Fruit fly (Drosophila melanogaster) whole organism, adult: ENCODE data around the gene Vps45.

Experiments used
- CG11617 ChIP-seq: fragments of 200-800 bp; sonication (Bioruptor generic); optimal IDR thresholded peaks from 2 replicates; lab custom pipeline; 2017; ENCODE audit warnings: mild to moderate bottlenecking, missing biosample characterization, missing genetic modification reagents, missing genetic modification characterization
- CG12768 ChIP-seq: fragments of 200-800 bp; sonication (Bioruptor generic); optimal IDR thresholded peaks from 2 replicates; lab custom pipeline; 2017; ENCODE audit warnings: missing biosample characterization, missing genetic modification characterization, mild to moderate bottlenecking, moderate library complexity, missing genetic modification reagents
- CG14711 ChIP-seq: fragments of 200-800 bp; sonication (Bioruptor generic); optimal IDR thresholded peaks from 2 replicates; lab custom pipeline; 2018; ENCODE audit warnings: missing biosample characterization, mild to moderate bottlenecking, missing genetic modification characterization, moderate library complexity
- CG1620 ChIP-seq: fragments of 200-800 bp; sonication (Bioruptor generic); optimal IDR thresholded peaks from 2 replicates; lab custom pipeline; 2016; ENCODE audit warnings: missing biosample characterization, missing genetic modification characterization
- CG33017 ChIP-seq: fragments of 200-800 bp; sonication (Bioruptor generic); optimal IDR thresholded peaks from 2 replicates; lab custom pipeline; 2018; ENCODE audit warnings: missing biosample characterization, mild to moderate bottlenecking, missing genetic modification characterization, moderate library complexity
- CG5204 ChIP-seq: fragments of 200-800 bp; sonication (Bioruptor generic); optimal IDR thresholded peaks from 2 replicates; lab custom pipeline; 2016; ENCODE audit warnings: missing biosample characterization, missing genetic modification characterization
- CG7045 ChIP-seq: fragments of 200-800 bp; sonication (Bioruptor generic); optimal IDR thresholded peaks from 2 replicates; lab custom pipeline; 2017; ENCODE audit warnings: missing biosample characterization, mild to moderate bottlenecking, missing genetic modification characterization
- CG7101 ChIP-seq: fragments of 200-800 bp; sonication (Bioruptor generic); optimal IDR thresholded peaks from 2 replicates; lab custom pipeline; 2018; ENCODE audit warnings: missing biosample characterization, mild to moderate bottlenecking, missing genetic modification characterization, moderate library complexity
- Clk ChIP-seq: fragments of 200-800 bp; sonication (Bioruptor generic); optimal IDR thresholded peaks from 2 replicates; lab custom pipeline; 2017; ENCODE audit warnings: missing biosample characterization, missing genetic modification characterization
- Crg-1 ChIP-seq: fragments of 200-800 bp; sonication (Bioruptor generic); optimal IDR thresholded peaks from 2 replicates; lab custom pipeline; 2016; ENCODE audit warnings: missing biosample characterization, missing genetic modification characterization
- Hr96 ChIP-seq: fragments of 200-800 bp; sonication (Bioruptor generic); optimal IDR thresholded peaks from 2 replicates; lab custom pipeline; 2016; ENCODE audit warnings: missing biosample characterization, missing genetic modification characterization
- Mnt ChIP-seq: fragments of 200-800 bp; sonication (Bioruptor generic); optimal IDR thresholded peaks from 2 replicates; lab custom pipeline; 2016; ENCODE audit warnings: missing biosample characterization, mild to moderate bottlenecking, missing genetic modification characterization
- bab1 ChIP-seq: fragments of 200-800 bp; sonication (Bioruptor generic); optimal IDR thresholded peaks from 3 replicates; lab custom pipeline; 2019; ENCODE audit warnings: missing biosample characterization, mild to moderate bottlenecking, missing genetic modification characterization, moderate library complexity
- cic ChIP-seq: fragments of 200-800 bp; sonication (Bioruptor generic); optimal IDR thresholded peaks from 2 replicates; lab custom pipeline; 2017; ENCODE audit warnings: missing biosample characterization, mild to moderate bottlenecking, missing genetic modification characterization, moderate library complexity
- cnc ChIP-seq, 2 experiments: fragments of >200 bp; optimal IDR thresholded peaks; 2 replicates each; lab custom pipeline; 2017
- kay ChIP-seq: fragments of 200-800 bp; sonication (Bioruptor generic); peaks from one replicate; lab custom pipeline; 2016; ENCODE audit warnings: missing biosample characterization, missing genetic modification characterization, borderline replicate concordance
- ovo ChIP-seq: fragments of 200-800 bp; sonication (Bioruptor generic); optimal IDR thresholded peaks from 2 replicates; lab custom pipeline; 2016; ENCODE audit warnings: missing biosample characterization, missing genetic modification characterization
- pad ChIP-seq: fragments of 200-800 bp; sonication (Bioruptor generic); optimal IDR thresholded peaks from 3 replicates; lab custom pipeline; 2017; ENCODE audit warnings: missing biosample characterization, missing genetic modification characterization, mild to moderate bottlenecking, moderate library complexity, missing genetic modification reagents
- tj ChIP-seq: fragments of 200-800 bp; sonication (Bioruptor generic); optimal IDR thresholded peaks from 3 replicates; lab custom pipeline; 2017; ENCODE audit warnings: missing biosample characterization, mild to moderate bottlenecking, missing genetic modification characterization, moderate library complexity
- toe ChIP-seq: fragments of 200-800 bp; sonication (Bioruptor generic); optimal IDR thresholded peaks from 2 replicates; lab custom pipeline; 2016; ENCODE audit warnings: missing biosample characterization, missing genetic modification characterization

Gene Vps45

DNA sequence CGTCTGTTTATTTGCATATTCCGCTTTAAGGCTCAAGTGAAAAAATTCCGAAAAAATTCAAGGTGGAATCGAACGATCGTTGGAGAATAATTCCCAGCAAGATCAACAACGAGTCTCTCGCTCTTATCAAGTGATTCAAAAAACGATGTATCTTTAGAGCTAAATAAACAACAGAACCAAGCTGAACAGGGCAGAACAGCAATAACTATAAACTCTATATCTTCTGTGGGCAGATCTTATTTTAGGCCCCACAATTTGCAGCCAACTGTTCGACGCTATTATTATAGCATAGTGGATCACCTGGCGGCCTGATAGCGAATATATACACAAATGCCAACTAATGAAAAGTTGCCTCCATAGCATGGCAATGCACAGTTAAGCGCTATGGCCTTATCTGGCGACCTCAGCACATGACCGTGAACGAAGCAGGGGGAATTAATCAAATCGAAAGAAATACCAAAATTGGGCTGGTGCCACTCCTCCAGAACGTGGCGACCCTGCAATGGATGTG lies 34.3 kb upstream of the Vps45 start:
- no peak for TF ChIP-seq CG11617 (GFP tag; lab: Kevin White, UChicago)
- TF ChIP-seq tj, result peak; percentile 21
- peak; percentile 51 for TF ChIP-seq CG33017 (tag; lab: Kevin White, UChicago)
- TF ChIP-seq CG5204 (GFP tag; lab: Kevin White, UChicago), result no peak
- TF ChIP-seq CG14711 (tag; lab: Kevin White, UChicago), result no peak
- peak; percentile 8 for TF ChIP-seq CG7101 (tag; lab: Kevin White, UChicago)
- peak; percentile 7 for TF ChIP-seq CG7045 (GFP tag; lab: Kevin White, UChicago)
- TF ChIP-seq bab1, result no peak
- TF ChIP-seq cic, result no peak
- no peak for TF ChIP-seq Mnt (GFP tag; lab: Kevin White, UChicago)
- TF ChIP-seq CG1620, result no peak
- no peak for TF ChIP-seq Crg-1 (GFP tag; lab: Kevin White, UChicago)
- TF ChIP-seq kay (GFP tag; lab: Kevin White, UChicago), result peak; percentile 71

DNA sequence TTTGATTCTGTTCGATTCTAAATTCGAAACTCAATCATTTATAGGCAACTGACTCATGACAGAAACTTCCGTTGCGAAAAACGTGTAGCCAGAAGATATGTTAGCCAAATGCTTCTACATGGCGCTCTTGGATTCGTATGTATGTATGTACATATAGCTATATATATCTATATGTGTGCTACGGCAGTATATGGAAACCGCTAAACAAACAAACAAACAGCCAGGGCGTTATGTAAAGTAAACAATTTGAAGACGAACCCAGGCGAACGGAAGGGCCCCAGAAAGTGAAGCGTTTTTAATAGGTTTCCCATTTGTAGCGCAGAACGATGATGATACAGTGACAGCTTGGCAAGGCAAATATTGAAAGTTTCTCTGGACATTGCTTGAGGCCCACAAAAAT lies 33.8 kb upstream of the Vps45 start:
- TF ChIP-seq toe (GFP tag; lab: Kevin White, UChicago) (no peak), CG12768 (no peak), Hr96 (GFP tag; lab: Kevin White, UChicago) (no peak), kay (GFP tag; lab: Kevin White, UChicago) (peak; percentile 19), CG1620 (no peak), Mnt (GFP tag; lab: Kevin White, UChicago) (no peak), bab1 (no peak), tj (no peak), ovo (peak; percentile 68), cnc (optimal IDR thresholded peaks at IDR 0.05; lab: Kevin White, UChicago) (no peak)

DNA sequence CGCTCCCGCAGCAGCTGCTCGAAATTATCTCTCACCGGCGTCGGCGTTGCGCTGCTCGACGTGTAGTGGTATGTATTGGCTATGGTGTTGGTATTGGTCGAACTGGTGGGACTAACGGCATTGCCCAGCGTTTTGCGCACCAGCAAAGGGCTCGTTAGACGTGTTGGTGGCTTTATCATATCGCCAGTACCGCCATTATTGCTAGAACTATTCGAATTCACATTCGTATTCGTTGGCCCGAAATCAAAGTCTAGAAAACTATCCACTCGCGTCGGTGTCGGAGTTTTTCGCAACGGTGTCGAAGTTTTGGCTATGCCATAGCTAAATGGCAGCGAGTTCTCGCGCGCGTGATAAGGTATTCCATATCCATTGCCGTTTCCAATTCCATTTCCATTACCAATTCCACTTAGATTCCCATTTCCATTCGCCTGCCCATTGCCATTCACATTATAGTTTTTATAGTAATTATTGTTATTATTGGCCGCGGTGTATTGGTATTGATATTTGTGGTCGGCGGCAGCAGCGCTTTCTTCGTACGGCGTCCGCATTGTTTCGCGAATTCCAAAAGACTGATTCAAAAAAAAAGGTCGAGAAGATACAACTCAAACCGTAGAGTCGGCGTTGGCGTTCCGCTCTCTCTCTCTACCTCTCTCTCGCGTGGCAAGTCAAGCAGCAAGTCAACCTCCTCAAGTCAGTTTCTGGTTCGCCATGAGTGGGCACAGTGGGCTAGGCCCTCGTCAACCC lies 31.1 kb upstream of the Vps45 start, which contains the start of gene by:
Gene by (minus strand): TSS at position 575 of the 744 bp plus-strand sequence.
- TF ChIP-seq CG7101 (tag; lab: Kevin White, UChicago) (no peak), tj (no peak), Mnt (GFP tag; lab: Kevin White, UChicago) (no peak), bab1 (no peak), Crg-1 (GFP tag; lab: Kevin White, UChicago) (no peak), cic (peak; percentile 85), kay (GFP tag; lab: Kevin White, UChicago) (peak; percentile 56), Hr96 (GFP tag; lab: Kevin White, UChicago) (no peak), CG5204 (GFP tag; lab: Kevin White, UChicago) (no peak), ovo (peak; percentile 64), pad (no peak), CG1620 (no peak), CG33017 (tag; lab: Kevin White, UChicago) (no peak), Clk (no peak), CG7045 (GFP tag; lab: Kevin White, UChicago) (no peak), CG12768 (peak; percentile 39), toe (GFP tag; lab: Kevin White, UChicago) (no peak), cnc (optimal IDR thresholded peaks at IDR 0.05; lab: Kevin White, UChicago) (no peak), CG11617 (GFP tag; lab: Kevin White, UChicago) (no peak), CG14711 (tag; lab: Kevin White, UChicago) (no peak)

DNA sequence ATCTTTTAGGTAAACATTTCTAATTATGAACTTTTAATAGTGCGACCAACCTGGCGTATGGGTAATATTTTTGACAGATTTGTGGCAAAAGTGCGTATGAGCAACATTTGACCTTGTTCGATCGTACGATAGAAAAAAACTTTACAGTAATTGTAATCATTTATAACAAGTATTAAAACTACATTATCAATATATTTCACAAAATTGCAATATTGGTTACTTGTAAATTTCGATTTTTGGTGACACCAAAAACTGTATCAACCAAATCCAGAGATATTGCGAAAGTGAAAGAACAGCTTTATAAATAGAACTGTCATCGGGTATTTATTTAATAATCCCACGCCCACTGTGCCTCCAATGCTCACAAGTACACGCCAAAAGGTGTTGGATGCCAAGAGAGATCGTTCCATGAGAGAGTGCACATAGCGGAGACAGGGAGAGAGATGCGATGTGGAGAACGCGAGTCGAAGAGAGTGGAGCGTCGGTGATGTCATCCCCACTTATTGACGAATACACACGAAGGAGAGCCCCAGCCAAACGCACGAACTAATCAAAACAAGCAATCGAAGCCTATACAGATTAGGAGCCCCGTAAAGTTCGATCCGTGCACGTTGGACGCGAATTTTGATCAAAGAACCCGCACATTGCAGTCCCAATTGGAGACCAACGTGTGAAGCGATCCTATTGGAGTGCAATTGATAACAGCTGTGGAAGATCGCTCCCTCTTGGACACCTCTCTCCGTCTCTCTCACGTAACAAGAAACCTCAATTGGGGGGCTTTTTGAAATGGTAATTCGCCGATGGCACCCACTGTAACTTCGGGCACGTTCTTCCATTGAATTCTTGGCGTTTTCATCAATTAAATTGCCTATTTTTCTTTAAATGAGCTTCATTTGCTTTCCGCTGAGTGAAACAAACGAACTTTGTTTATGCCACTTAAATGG lies 30.3 kb upstream of the Vps45 start:
- TF ChIP-seq tj (peak; percentile 89), CG11617 (GFP tag; lab: Kevin White, UChicago) (peak; percentile 99), toe (GFP tag; lab: Kevin White, UChicago) (peak; percentile 94), Crg-1 (GFP tag; lab: Kevin White, UChicago) (peak; percentile 87), cnc (optimal IDR thresholded peaks at IDR 0.05; lab: Kevin White, UChicago) (peak; percentile 19 to 66), Hr96 (GFP tag; lab: Kevin White, UChicago) (peak; percentile 88), CG1620 (peak; percentile 92), Mnt (GFP tag; lab: Kevin White, UChicago) (peak; percentile 82), kay (GFP tag; lab: Kevin White, UChicago) (peak; percentile 98), CG5204 (GFP tag; lab: Kevin White, UChicago) (peak; percentile 96), pad (peak; percentile 90), CG12768 (peak; percentile 95), CG7045 (GFP tag; lab: Kevin White, UChicago) (peak; percentile 96), CG14711 (tag; lab: Kevin White, UChicago) (peak; percentile 81), cic (peak; percentile 72), CG33017 (tag; lab: Kevin White, UChicago) (peak; percentile 88), ovo (peak; percentile 57), Clk (peak; percentile 93), CG7101 (tag; lab: Kevin White, UChicago) (peak; percentile 93), bab1 (peak; percentile 84)

DNA sequence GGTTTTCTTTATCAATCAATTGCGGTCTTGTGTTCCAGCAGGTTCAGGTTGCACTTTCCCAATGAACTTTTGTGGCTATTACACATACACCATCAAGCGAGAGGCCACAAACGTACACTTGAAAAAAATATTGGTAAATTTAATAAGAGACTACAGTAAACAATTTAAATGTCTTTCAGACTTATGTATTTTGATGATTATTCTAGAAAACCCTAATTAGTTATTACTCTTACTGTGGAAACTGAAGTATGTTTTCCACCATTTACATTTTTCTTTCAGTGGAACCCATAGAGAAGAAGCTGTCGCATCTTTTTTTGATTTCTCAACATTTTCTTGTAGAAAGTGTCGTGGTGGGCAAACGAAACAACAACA lies 29.6 kb upstream of the Vps45 start:
- TF ChIP-seq cic (no peak), tj (no peak), toe (GFP tag; lab: Kevin White, UChicago) (no peak), CG11617 (GFP tag; lab: Kevin White, UChicago) (peak; percentile 43), CG7045 (GFP tag; lab: Kevin White, UChicago) (peak; percentile 29), Mnt (GFP tag; lab: Kevin White, UChicago) (no peak), bab1 (peak; percentile 12), kay (GFP tag; lab: Kevin White, UChicago) (no peak), CG14711 (tag; lab: Kevin White, UChicago) (peak; percentile 68), CG5204 (GFP tag; lab: Kevin White, UChicago) (no peak), CG1620 (peak; percentile 26), CG12768 (no peak), pad (no peak), cnc (optimal IDR thresholded peaks at IDR 0.05; lab: Kevin White, UChicago) (no peak), Clk (no peak), CG33017 (tag; lab: Kevin White, UChicago) (peak; percentile 46), CG7101 (tag; lab: Kevin White, UChicago) (peak; percentile 70), Crg-1 (GFP tag; lab: Kevin White, UChicago) (no peak), Hr96 (GFP tag; lab: Kevin White, UChicago) (no peak), ovo (no peak)
